Fruit fly (Drosophila melanogaster) whole organism, embryonic: ENCODE data around the gene CG34268.

Experiments
- Blimp-1 ChIP-seq: fragments of 200-800 bp; sonication (Bioruptor generic); optimal IDR thresholded peaks from 3 replicates; lab custom pipeline; 2018; ENCODE audit warnings: missing biosample characterization, missing genetic modification characterization, mild to moderate bottlenecking, moderate library complexity, missing genetic modification reagents
- CG10543 ChIP-seq: fragments of 200-800 bp; sonication (Bioruptor generic); optimal IDR thresholded peaks from 3 replicates; lab custom pipeline; 2017; ENCODE audit warnings: missing biosample characterization, mild to moderate bottlenecking, missing genetic modification characterization, moderate library complexity
- CG12659 ChIP-seq: fragments of 200-800 bp; sonication (Bioruptor generic); optimal IDR thresholded peaks from 3 replicates; lab custom pipeline; 2017; ENCODE audit warnings: mild to moderate bottlenecking, missing biosample characterization, missing genetic modification reagents, missing genetic modification characterization
- CG13296 ChIP-seq: fragments of 200-800 bp; sonication (Bioruptor generic); optimal IDR thresholded peaks from 3 replicates; lab custom pipeline; 2018; ENCODE audit warnings: missing biosample characterization, mild to moderate bottlenecking, missing genetic modification characterization
- CG15073 ChIP-seq: fragments of 200-800 bp; sonication (Bioruptor generic); optimal IDR thresholded peaks from 2 replicates; lab custom pipeline; 2016; ENCODE audit warnings: missing biosample characterization, missing genetic modification characterization
- CG1647 ChIP-seq: fragments of 200-800 bp; sonication (Bioruptor generic); optimal IDR thresholded peaks from 3 replicates; lab custom pipeline; 2016; ENCODE audit warnings: missing biosample characterization, missing genetic modification characterization
- CG16863 ChIP-seq: fragments of 200-800 bp; sonication (Bioruptor generic); optimal IDR thresholded peaks from 3 replicates; lab custom pipeline; 2016; ENCODE audit warnings: missing biosample characterization, missing genetic modification characterization
- CG17186 ChIP-seq: fragments of 200-800 bp; sonication (Bioruptor generic); optimal IDR thresholded peaks from 3 replicates; lab custom pipeline; 2017; ENCODE audit warnings: missing biosample characterization, missing genetic modification reagents, missing genetic modification characterization
- CG17359 ChIP-seq: fragments of 200-800 bp; sonication (Bioruptor generic); optimal IDR thresholded peaks from 3 replicates; lab custom pipeline; 2018; ENCODE audit warnings: missing biosample characterization, mild to moderate bottlenecking, missing genetic modification characterization, moderate library complexity
- CG17385 ChIP-seq: fragments of 200-800 bp; sonication (Bioruptor generic); optimal IDR thresholded peaks from 3 replicates; lab custom pipeline; 2018; ENCODE audit warnings: missing biosample characterization, mild to moderate bottlenecking, missing genetic modification characterization
- CG1792 ChIP-seq: fragments of 200-800 bp; sonication (Bioruptor generic); optimal IDR thresholded peaks from 2 replicates; lab custom pipeline; 2016; ENCODE audit warnings: missing biosample characterization, missing genetic modification characterization
- CG18011 ChIP-seq: fragments of 200-800 bp; sonication (Bioruptor generic); optimal IDR thresholded peaks from 2 replicates; lab custom pipeline; 2017; ENCODE audit warnings: missing biosample characterization, missing genetic modification characterization, mild to moderate bottlenecking, moderate library complexity, missing genotype
- CG2129 ChIP-seq: fragments of 200-800 bp; sonication (Bioruptor generic); IDR thresholded peaks from 2 replicates; pipeline ENCODE4 v1.3.6; 2022; ENCODE audit warnings: missing biosample characterization, missing genetic modification characterization; ENCODE audit not compliant: partially characterized antibody
- CG33213 ChIP-seq: fragments of 200-800 bp; sonication (Bioruptor generic); optimal IDR thresholded peaks from 3 replicates; lab custom pipeline; 2016; ENCODE audit warnings: missing biosample characterization, missing genetic modification characterization
- CG3995 ChIP-seq: fragments of 200-800 bp; sonication (Bioruptor generic); optimal IDR thresholded peaks from 3 replicates; lab custom pipeline; 2016; ENCODE audit warnings: missing biosample characterization, missing genetic modification characterization
- CG6813 ChIP-seq: fragments of 200-800 bp; sonication (Bioruptor generic); optimal IDR thresholded peaks from 2 replicates; lab custom pipeline; 2017; ENCODE audit warnings: missing biosample characterization, missing genetic modification characterization, mild to moderate bottlenecking, moderate library complexity, missing genetic modification reagents
- CG7987 ChIP-seq: fragments of 200-800 bp; sonication (Bioruptor generic); optimal IDR thresholded peaks from 2 replicates; lab custom pipeline; 2018; ENCODE audit warnings: missing biosample characterization, mild to moderate bottlenecking, missing genetic modification characterization, moderate library complexity
- CTCF ChIP-seq: fragments of 200-800 bp; sonication (Bioruptor generic); optimal IDR thresholded peaks from 2 replicates; lab custom pipeline; 2017; ENCODE audit warnings: missing biosample characterization, mild to moderate bottlenecking, missing genetic modification characterization, moderate library complexity
- Dek ChIP-seq: fragments of 200-800 bp; sonication (Bioruptor generic); optimal IDR thresholded peaks from 3 replicates; lab custom pipeline; 2019; ENCODE audit warnings: missing biosample characterization, mild to moderate bottlenecking, missing genetic modification characterization, moderate library complexity
- Ets97D ChIP-seq: fragments of 200-800 bp; sonication (Bioruptor generic); optimal IDR thresholded peaks from 3 replicates; lab custom pipeline; 2016; ENCODE audit warnings: missing biosample characterization, missing genetic modification characterization
- Fer1 ChIP-seq: fragments of 200-800 bp; sonication (Bioruptor generic); optimal IDR thresholded peaks from 2 replicates; lab custom pipeline; 2017; ENCODE audit warnings: missing biosample characterization, mild to moderate bottlenecking, missing genetic modification characterization
- H2.0 ChIP-seq: fragments of 200-800 bp; sonication (Bioruptor generic); IDR thresholded peaks from 2 replicates; pipeline ENCODE4 v1.3.6; 2022; ENCODE audit warnings: missing biosample characterization, missing genetic modification characterization
- Hr3 ChIP-seq: fragments of 200-800 bp; sonication (Bioruptor generic); optimal IDR thresholded peaks from 3 replicates; lab custom pipeline; 2016; ENCODE audit warnings: missing biosample characterization, missing genetic modification characterization
- Hr78 ChIP-seq, 2 experiments: fragments of 200-800 bp in 1 of 2; fragments of >200 bp in 1 of 2; sonication (Bioruptor generic) in 1 of 2; optimal IDR thresholded peaks; 2 replicates each; lab custom pipeline; 2017 to 2019; ENCODE audit warnings: missing biosample characterization in 2 of 2, missing genetic modification characterization in 2 of 2, mild to moderate bottlenecking in 1 of 2, moderate library complexity in 1 of 2
- NK7.1 ChIP-seq: fragments of 200-800 bp; sonication (Bioruptor generic); optimal IDR thresholded peaks from 3 replicates; lab custom pipeline; 2016; ENCODE audit warnings: missing biosample characterization, missing genetic modification characterization
- Nf-YA ChIP-seq: fragments of 200-800 bp; sonication (Bioruptor generic); IDR thresholded peaks from 2 replicates; pipeline ENCODE4 v1.3.6; 2022; ENCODE audit warnings: missing biosample characterization, missing genetic modification characterization
- NfI ChIP-seq: fragments of 200-800 bp; sonication (Bioruptor generic); optimal IDR thresholded peaks from 3 replicates; lab custom pipeline; 2018; ENCODE audit warnings: missing biosample characterization, mild to moderate bottlenecking, missing genetic modification characterization, moderate library complexity
- Optix ChIP-seq: fragments of 200-800 bp; sonication (Bioruptor generic); IDR thresholded peaks from 3 replicates; pipeline ENCODE4 v1.3.6; 2022; ENCODE audit warnings: missing biosample characterization, missing genetic modification characterization
- Usf ChIP-seq: fragments of 200-800 bp; sonication (Bioruptor generic); optimal IDR thresholded peaks from 2 replicates; lab custom pipeline; 2017; ENCODE audit warnings: missing genotype, missing biosample characterization, missing genetic modification characterization
- Vsx1 ChIP-seq: fragments of 200-800 bp; sonication (Bioruptor generic); optimal IDR thresholded peaks from 2 replicates; lab custom pipeline; 2017; ENCODE audit warnings: missing biosample characterization, mild to moderate bottlenecking, missing genetic modification characterization, missing genetic modification reagents
- abd-A ChIP-seq: fragments of 200-800 bp; sonication (Bioruptor generic); optimal IDR thresholded peaks from 3 replicates; lab custom pipeline; 2019; ENCODE audit warnings: missing biosample characterization, mild to moderate bottlenecking, missing genetic modification characterization, moderate library complexity
- cato ChIP-seq: fragments of 200-800 bp; sonication (Bioruptor generic); optimal IDR thresholded peaks from 2 replicates; lab custom pipeline; 2016; ENCODE audit warnings: missing biosample characterization, missing genetic modification characterization, borderline replicate concordance
- chinmo ChIP-seq: fragments of 200-800 bp; sonication (Bioruptor generic); IDR thresholded peaks from 4 replicates; pipeline ENCODE4 v1.3.6; 2022; ENCODE audit warnings: missing biosample characterization, missing genetic modification characterization; ENCODE audit not compliant: partially characterized antibody
- corto ChIP-seq: fragments of 200-800 bp; sonication (Bioruptor generic); optimal IDR thresholded peaks from 2 replicates; lab custom pipeline; 2016; ENCODE audit warnings: missing biosample characterization, mild to moderate bottlenecking, missing genetic modification characterization, moderate library complexity
- ewg ChIP-seq: fragments of 200-800 bp; sonication (Bioruptor generic); optimal IDR thresholded peaks from 3 replicates; lab custom pipeline; 2017; ENCODE audit warnings: mild to moderate bottlenecking, missing biosample characterization, missing genetic modification reagents, missing genetic modification characterization
- exex ChIP-seq: fragments of 200-800 bp; sonication (Bioruptor generic); optimal IDR thresholded peaks from 4 replicates; lab custom pipeline; 2018; ENCODE audit warnings: missing biosample characterization, mild to moderate bottlenecking, missing genetic modification characterization, moderate library complexity
- eyg ChIP-seq: fragments of 200-800 bp; sonication (Bioruptor generic); optimal IDR thresholded peaks from 3 replicates; lab custom pipeline; 2016; ENCODE audit warnings: missing biosample characterization, missing genetic modification characterization
- fd96Cb ChIP-seq: fragments of 200-800 bp; sonication (Bioruptor generic); optimal IDR thresholded peaks from 2 replicates; lab custom pipeline; 2018; ENCODE audit warnings: missing biosample characterization, mild to moderate bottlenecking, missing genetic modification characterization, moderate library complexity
- jing ChIP-seq: fragments of 200-800 bp; sonication (Bioruptor generic); optimal IDR thresholded peaks from 2 replicates; lab custom pipeline; 2018; ENCODE audit warnings: missing biosample characterization, mild to moderate bottlenecking, missing genetic modification characterization
- odd ChIP-seq: fragments of 200-800 bp; sonication (Bioruptor generic); optimal IDR thresholded peaks from 2 replicates; lab custom pipeline; 2017; ENCODE audit warnings: missing biosample characterization, mild to moderate bottlenecking, missing genetic modification characterization
- pfk ChIP-seq: fragments of 200-800 bp; sonication (Bioruptor generic); optimal IDR thresholded peaks from 2 replicates; lab custom pipeline; 2018; ENCODE audit warnings: missing biosample characterization, mild to moderate bottlenecking, missing genetic modification characterization, moderate library complexity
- phol ChIP-seq: fragments of 200-800 bp; sonication (Bioruptor generic); optimal IDR thresholded peaks from 3 replicates; lab custom pipeline; 2018; ENCODE audit warnings: missing biosample characterization, mild to moderate bottlenecking, missing genetic modification characterization, moderate library complexity
- prd ChIP-seq, 3 experiments: fragments of >200 bp in 2 of 3; fragments of 200-800 bp in 1 of 3; sonication (Bioruptor generic) in 1 of 3; optimal IDR thresholded peaks in 2 of 3; IDR thresholded peaks in 1 of 3; 2 replicates in 2 of 3; 3 replicates in 1 of 3; pipeline versions ENCODE4 v1.3.6 to Lab custom; 2017 to 2022; ENCODE audit warnings: missing biosample characterization in 1 of 3, missing genetic modification characterization in 1 of 3
- rib ChIP-seq: fragments of 200-800 bp; sonication (Bioruptor generic); IDR thresholded peaks from 2 replicates; pipeline ENCODE4 v1.3.6; 2022; ENCODE audit warnings: missing biosample characterization, missing genetic modification characterization
- sr ChIP-seq: fragments of 200-800 bp; sonication (Bioruptor generic); IDR thresholded peaks from 3 replicates; pipeline ENCODE4 v1.3.6; 2022; ENCODE audit warnings: missing biosample characterization, missing genetic modification characterization
- ssp ChIP-seq: fragments of 200-800 bp; sonication (Bioruptor generic); IDR thresholded peaks from 2 replicates; pipeline ENCODE4 v1.3.6; 2022; ENCODE audit warnings: missing biosample characterization, missing genetic modification characterization
- tin ChIP-seq: fragments of 200-800 bp; sonication (Bioruptor generic); optimal IDR thresholded peaks from 3 replicates; lab custom pipeline; 2016; ENCODE audit warnings: missing biosample characterization, missing genetic modification characterization
- tx ChIP-seq: fragments of 200-800 bp; sonication (Bioruptor generic); optimal IDR thresholded peaks from 2 replicates; lab custom pipeline; 2016; ENCODE audit warnings: missing biosample characterization, missing genetic modification characterization
- wek ChIP-seq: fragments of 200-800 bp; sonication (Bioruptor generic); optimal IDR thresholded peaks from 3 replicates; lab custom pipeline; 2018; ENCODE audit warnings: missing biosample characterization, mild to moderate bottlenecking, missing genetic modification characterization, moderate library complexity

The CG34268 gene

dm6 chr3L:540432-540973 is 39.7 kb downstream of the CG34268 start, which contains the start of the genes klar and BORCS6 (continued):
- TF ChIP-seq Hr3 (GFP tag; lab: Kevin White, UChicago) (peak; percentile 58), CG15073 (GFP tag; lab: Kevin White, UChicago) (no peak), abd-A (peak; percentile 57), wek (GFP tag; lab: Kevin White, UChicago) (no peak), Nf-YA (GFP tag; lab: Robert Waterston, UW) (no peak), CTCF (GFP tag; lab: Kevin White, UChicago) (peak; percentile 52), chinmo (GFP tag; lab: Robert Waterston, UW) (peak; percentile 95), tin (GFP tag; lab: Kevin White, UChicago) (peak; percentile 59), Fer1 (GFP tag; lab: Kevin White, UChicago) (peak; percentile 53), Usf (no peak), CG33213 (GFP tag; lab: Kevin White, UChicago) (peak; percentile 93), sr (GFP tag; lab: Robert Waterston, UW) (no peak), CG1792 (GFP tag; lab: Kevin White, UChicago) (peak; percentile 38), tx (GFP tag; lab: Kevin White, UChicago) (peak; percentile 64), CG2129 (GFP tag; lab: Robert Waterston, UW) (peak; percentile 98), cato (GFP tag; lab: Kevin White, UChicago) (no peak), jing (GFP tag; lab: Kevin White, UChicago) (no peak), Dek (peak; percentile 35), corto (no peak), phol (peak; percentile 75), Blimp-1 (peak; percentile 29), Ets97D (GFP tag; lab: Kevin White, UChicago) (peak; percentile 88), pfk (GFP tag; lab: Kevin White, UChicago) (no peak), CG17359 (tag; lab: Kevin White, UChicago) (peak; percentile 10), prd (optimal IDR thresholded peaks at IDR 0.05; lab: Kevin White, UChicago) (no peak), prd (GFP tag; IDR thresholded peaks at IDR 0.05; lab: Robert Waterston, UW) (peak; percentile 66), NK7.1 (GFP tag; lab: Kevin White, UChicago) (peak; percentile 24), Optix (GFP tag; lab: Robert Waterston, UW) (peak; percentile 18; the same call in 1 of the 3 replicates), CG17385 (GFP tag; lab: Kevin White, UChicago) (peak; percentile 57), ssp (GFP tag; lab: Robert Waterston, UW) (peak; percentile 93), exex (tag; lab: Kevin White, UChicago) (no peak), Hr78 (GFP tag; optimal IDR thresholded peaks at IDR 0.05; lab: Kevin White, UChicago) (peak in 1 of 2 experiments; percentile 6), fd96Cb (tag; lab: Kevin White, UChicago) (peak; percentile 15), Vsx1 (GFP tag; lab: Kevin White, UChicago) (peak; percentile 6), rib (GFP tag; lab: Robert Waterston, UW) (0 out of 2 replicates have a peak, but pooled peaks have one; percentile 26), eyg (GFP tag; lab: Kevin White, UChicago) (peak; percentile 37), CG13296 (GFP tag; lab: Kevin White, UChicago) (peak; percentile 61), NfI (peak; percentile 37), CG18011 (GFP tag; lab: Kevin White, UChicago) (peak; percentile 43), ewg (GFP tag; lab: Kevin White, UChicago) (peak; percentile 19), odd (GFP tag; lab: Kevin White, UChicago) (no peak), CG3995 (GFP tag; lab: Kevin White, UChicago) (peak; percentile 26), CG10543 (GFP tag; lab: Kevin White, UChicago) (peak; percentile 69), CG6813 (peak; percentile 28), CG1647 (GFP tag; lab: Kevin White, UChicago) (no peak), CG12659 (GFP tag; lab: Kevin White, UChicago) (peak; percentile 88), CG16863 (GFP tag; lab: Kevin White, UChicago) (peak; percentile 55), CG17186 (peak; percentile 91), CG7987 (GFP tag; lab: Kevin White, UChicago) (peak; percentile 49), H2.0 (GFP tag; lab: Robert Waterston, UW) (no peak)
